Fruit fly (Drosophila melanogaster) whole organism, embryonic: ENCODE results near the gene CG43338.

Experiments used
- Abd-B ChIP-seq: fragments of 200-800 bp; sonication (Bioruptor generic); optimal IDR thresholded peaks from 2 replicates; lab custom pipeline; 2018; ENCODE audit warnings: missing biosample characterization, mild to moderate bottlenecking, missing genetic modification characterization, moderate library complexity
- Ada2b ChIP-seq: fragments of 200-800 bp; sonication (Bioruptor generic); IDR thresholded peaks from 2 replicates; pipeline ENCODE4 v1.3.6; 2022; ENCODE audit warnings: missing biosample characterization, missing genetic modification characterization
- B-H2 ChIP-seq: fragments of 200-800 bp; sonication (Bioruptor generic); optimal IDR thresholded peaks from 2 replicates; lab custom pipeline; 2018; ENCODE audit warnings: missing biosample characterization, mild to moderate bottlenecking, missing genetic modification characterization
- Bteb2 ChIP-seq: fragments of 200-800 bp; sonication (Bioruptor generic); optimal IDR thresholded peaks from 2 replicates; lab custom pipeline; 2016; ENCODE audit warnings: missing biosample characterization, missing genetic modification characterization
- CG10431 ChIP-seq: fragments of 200-800 bp; sonication (Bioruptor generic); optimal IDR thresholded peaks from 3 replicates; lab custom pipeline; 2018; ENCODE audit warnings: missing biosample characterization, mild to moderate bottlenecking, missing genetic modification characterization
- CG10979 ChIP-seq: fragments of 200-800 bp; sonication (Bioruptor generic); optimal IDR thresholded peaks from 2 replicates; lab custom pipeline; 2018; ENCODE audit warnings: missing biosample characterization, mild to moderate bottlenecking, missing genetic modification characterization, moderate library complexity
- CG11456 ChIP-seq: fragments of 200-800 bp; sonication (Bioruptor generic); IDR thresholded peaks from 3 replicates; pipeline ENCODE4 v1.3.6; 2022; ENCODE audit warnings: missing biosample characterization, missing genetic modification characterization
- CG11504 ChIP-seq: fragments of 200-800 bp; sonication (Bioruptor generic); optimal IDR thresholded peaks from 3 replicates; lab custom pipeline; 2019; ENCODE audit warnings: missing biosample characterization, mild to moderate bottlenecking, missing genetic modification characterization, moderate library complexity
- CG11696 ChIP-seq: fragments of 200-800 bp; sonication (Bioruptor generic); IDR thresholded peaks from 2 replicates; pipeline ENCODE4 v1.3.6; 2022; ENCODE audit warnings: missing biosample characterization, missing genetic modification characterization
- CG12219 ChIP-seq: fragments of 200-800 bp; sonication (Bioruptor generic); optimal IDR thresholded peaks from 3 replicates; lab custom pipeline; 2018; ENCODE audit warnings: missing biosample characterization, mild to moderate bottlenecking, missing genetic modification characterization
- CG12659 ChIP-seq: fragments of 200-800 bp; sonication (Bioruptor generic); optimal IDR thresholded peaks from 3 replicates; lab custom pipeline; 2017; ENCODE audit warnings: mild to moderate bottlenecking, missing biosample characterization, missing genetic modification reagents, missing genetic modification characterization
- CG12942 ChIP-seq: fragments of 200-800 bp; sonication (Bioruptor generic); optimal IDR thresholded peaks from 3 replicates; lab custom pipeline; 2016; ENCODE audit warnings: missing biosample characterization, missing genetic modification characterization
- CG1529 ChIP-seq: fragments of 200-800 bp; sonication (Bioruptor generic); optimal IDR thresholded peaks from 3 replicates; lab custom pipeline; 2018; ENCODE audit warnings: missing biosample characterization, missing genetic modification characterization
- CG2116 ChIP-seq: fragments of 200-800 bp; sonication (Bioruptor generic); optimal IDR thresholded peaks from 3 replicates; lab custom pipeline; 2018; ENCODE audit warnings: missing biosample characterization, mild to moderate bottlenecking, missing genetic modification characterization
- CG2678 ChIP-seq: fragments of 200-800 bp; sonication (Bioruptor generic); optimal IDR thresholded peaks from 3 replicates; lab custom pipeline; 2019; ENCODE audit warnings: missing biosample characterization, mild to moderate bottlenecking, missing genetic modification characterization, moderate library complexity
- CG42726 ChIP-seq: fragments of 200-800 bp; sonication (Bioruptor generic); IDR thresholded peaks from 2 replicates; pipeline ENCODE4 v1.3.6; 2022; ENCODE audit warnings: missing biosample characterization, missing genetic modification characterization; ENCODE audit not compliant: partially characterized antibody
- CG7372 ChIP-seq: fragments of 200-800 bp; sonication (Bioruptor generic); IDR thresholded peaks from 2 replicates; pipeline ENCODE4 v1.3.6; 2022; ENCODE audit warnings: missing biosample characterization, missing genetic modification characterization
- CG8388 ChIP-seq: fragments of 200-800 bp; sonication (Bioruptor generic); optimal IDR thresholded peaks from 2 replicates; lab custom pipeline; 2019; ENCODE audit warnings: missing biosample characterization, mild to moderate bottlenecking, missing genetic modification characterization, moderate library complexity
- D19A ChIP-seq: fragments of 200-800 bp; optimal IDR thresholded peaks from 3 replicates; lab custom pipeline; 2019; ENCODE audit warnings: missing biosample characterization, mild to moderate bottlenecking, missing genetic modification characterization, moderate library complexity
- H2.0 ChIP-seq: fragments of 200-800 bp; sonication (Bioruptor generic); IDR thresholded peaks from 2 replicates; pipeline ENCODE4 v1.3.6; 2022; ENCODE audit warnings: missing biosample characterization, missing genetic modification characterization
- HHEX ChIP-seq: fragments of 200-800 bp; sonication (Bioruptor generic); optimal IDR thresholded peaks from 3 replicates; lab custom pipeline; 2017; ENCODE audit warnings: missing biosample characterization, mild to moderate bottlenecking, missing genetic modification characterization, missing genetic modification reagents
- Hmx ChIP-seq: fragments of 200-800 bp; sonication (Bioruptor generic); optimal IDR thresholded peaks from 2 replicates; lab custom pipeline; 2016; ENCODE audit warnings: missing biosample characterization, missing genetic modification characterization
- MTF-1 ChIP-seq: fragments of 200-800 bp; sonication (Bioruptor generic); optimal IDR thresholded peaks from 2 replicates; lab custom pipeline; 2018; ENCODE audit warnings: missing biosample characterization, mild to moderate bottlenecking, missing genetic modification characterization, borderline replicate concordance
- Nf-YC ChIP-seq: fragments of 200-800 bp; optimal IDR thresholded peaks from 3 replicates; lab custom pipeline; 2019; ENCODE audit warnings: missing biosample characterization, mild to moderate bottlenecking, missing genetic modification characterization, moderate library complexity
- Opbp ChIP-seq: fragments of 200-800 bp; sonication (Bioruptor generic); IDR thresholded peaks from 3 replicates; pipeline ENCODE4 v1.3.6; 2022; ENCODE audit warnings: missing biosample characterization, missing genetic modification characterization; ENCODE audit not compliant: partially characterized antibody
- Sry-β ChIP-seq: fragments of 200-800 bp; sonication (Bioruptor generic); optimal IDR thresholded peaks from 2 replicates; lab custom pipeline; 2018; ENCODE audit warnings: missing biosample characterization, mild to moderate bottlenecking, missing genetic modification characterization, moderate library complexity
- Taf1 ChIP-seq: fragments of 200-800 bp; sonication (Bioruptor generic); IDR thresholded peaks from 2 replicates; pipeline ENCODE4 v1.3.6; 2022; ENCODE audit warnings: missing biosample characterization, missing genetic modification characterization
- Xrp1 ChIP-seq: fragments of 200-800 bp; sonication (Bioruptor generic); IDR thresholded peaks from 2 replicates; pipeline ENCODE4 v1.3.6; 2022; ENCODE audit warnings: missing biosample characterization, missing genetic modification characterization
- bab2 ChIP-seq: fragments of 200-800 bp; sonication (Bioruptor generic); optimal IDR thresholded peaks from 2 replicates; lab custom pipeline; 2016; ENCODE audit warnings: missing biosample characterization, missing genetic modification characterization
- bbx ChIP-seq: fragments of 200-800 bp; sonication (Bioruptor generic); IDR thresholded peaks from 2 replicates; pipeline ENCODE4 v1.3.6; 2022; ENCODE audit warnings: missing biosample characterization, missing genetic modification characterization; ENCODE audit not compliant: partially characterized antibody
- chif ChIP-seq, 2 experiments: fragments of 200-800 bp; sonication (Bioruptor generic); optimal IDR thresholded peaks; 3 replicates each; lab custom pipeline; 2016; ENCODE audit warnings: missing biosample characterization in 2 of 2, missing genetic modification characterization in 2 of 2
- crol ChIP-seq: fragments of 200-800 bp; sonication (Bioruptor generic); IDR thresholded peaks from 2 replicates; pipeline ENCODE4 v1.3.6; 2022; ENCODE audit warnings: missing biosample characterization, missing genetic modification characterization
- dati ChIP-seq: fragments of 200-800 bp; sonication (Bioruptor generic); IDR thresholded peaks from 2 replicates; pipeline ENCODE4 v1.3.6; 2022; ENCODE audit warnings: missing biosample characterization, missing genetic modification characterization
- exex ChIP-seq: fragments of 200-800 bp; sonication (Bioruptor generic); optimal IDR thresholded peaks from 4 replicates; lab custom pipeline; 2018; ENCODE audit warnings: missing biosample characterization, mild to moderate bottlenecking, missing genetic modification characterization, moderate library complexity
- gt ChIP-seq: fragments of 200-800 bp; sonication (Bioruptor generic); IDR thresholded peaks from 2 replicates; pipeline ENCODE4 v1.3.6; 2022; ENCODE audit warnings: missing biosample characterization, missing genetic modification characterization
- hkb ChIP-seq, 2 experiments: fragments of 200-800 bp in 1 of 2; fragments of >200 bp in 1 of 2; sonication (Bioruptor generic) in 1 of 2; IDR thresholded peaks in 1 of 2; optimal IDR thresholded peaks in 1 of 2; 2 replicates each; pipeline versions ENCODE4 v1.3.6 to Lab custom; 2017 to 2022; ENCODE audit warnings: missing biosample characterization in 1 of 2, missing genetic modification characterization in 1 of 2
- insv ChIP-seq, 2 experiments: fragments of 200-800 bp; sonication (Bioruptor generic); optimal IDR thresholded peaks; 3 replicates each; lab custom pipeline; 2016 to 2018; ENCODE audit warnings: missing biosample characterization in 2 of 2, missing genetic modification characterization in 2 of 2
- otp ChIP-seq: fragments of 200-800 bp; sonication (Bioruptor generic); IDR thresholded peaks from 3 replicates; pipeline ENCODE4, ENCODE4 v1.3.6; 2022; ENCODE audit warnings: missing biosample characterization, missing genetic modification characterization
- pfk ChIP-seq: fragments of 200-800 bp; sonication (Bioruptor generic); optimal IDR thresholded peaks from 2 replicates; lab custom pipeline; 2018; ENCODE audit warnings: missing biosample characterization, mild to moderate bottlenecking, missing genetic modification characterization, moderate library complexity
- prd ChIP-seq, 3 experiments: fragments of >200 bp in 2 of 3; fragments of 200-800 bp in 1 of 3; sonication (Bioruptor generic) in 1 of 3; optimal IDR thresholded peaks in 2 of 3; IDR thresholded peaks in 1 of 3; 2 replicates in 2 of 3; 3 replicates in 1 of 3; pipeline versions ENCODE4 v1.3.6 to Lab custom; 2017 to 2022; ENCODE audit warnings: missing biosample characterization in 1 of 3, missing genetic modification characterization in 1 of 3
- run ChIP-seq: fragments of 200-800 bp; sonication (Bioruptor generic); optimal IDR thresholded peaks from 3 replicates; lab custom pipeline; 2018; ENCODE audit warnings: missing biosample characterization, mild to moderate bottlenecking, missing genetic modification characterization
- salm ChIP-seq: fragments of 200-800 bp; sonication (Bioruptor generic); optimal IDR thresholded peaks from 2 replicates; lab custom pipeline; 2018; ENCODE audit warnings: missing biosample characterization, mild to moderate bottlenecking, missing genetic modification characterization
- sd ChIP-seq: fragments of 200-800 bp; sonication (Bioruptor generic); optimal IDR thresholded peaks from 3 replicates; lab custom pipeline; 2018; ENCODE audit warnings: missing biosample characterization, mild to moderate bottlenecking, missing genetic modification characterization, moderate library complexity
- sim ChIP-seq: fragments of 200-800 bp; sonication (Bioruptor generic); IDR thresholded peaks from 2 replicates; pipeline ENCODE4 v1.3.6; 2022; ENCODE audit warnings: missing biosample characterization, missing genetic modification characterization
- sima ChIP-seq: fragments of 200-800 bp; sonication (Bioruptor generic); optimal IDR thresholded peaks from 2 replicates; lab custom pipeline; 2016; ENCODE audit warnings: missing biosample characterization, missing genetic modification characterization
- sr ChIP-seq: fragments of 200-800 bp; sonication (Bioruptor generic); IDR thresholded peaks from 3 replicates; pipeline ENCODE4 v1.3.6; 2022; ENCODE audit warnings: missing biosample characterization, missing genetic modification characterization
- vfl ChIP-seq: fragments of 200-800 bp; sonication (Bioruptor generic); optimal IDR thresholded peaks from 2 replicates; lab custom pipeline; 2016; ENCODE audit warnings: missing biosample characterization, missing genetic modification characterization

Gene CG43338

dm6 chr2L:18702721-18703488 is 31.9 kb upstream of the CG43338 start, which contains the start of the genes CG10376 and CG10343 (continued):
- TF ChIP-seq CG2678 (tag; lab: Kevin White, UChicago) (peak; percentile 94), Sry-β (GFP tag; lab: Kevin White, UChicago) (peak; percentile 74), pfk (peak; percentile 27), hkb (optimal IDR thresholded peaks at IDR 0.05; lab: Kevin White, UChicago) (peak; percentile 22), hkb (GFP tag; IDR thresholded peaks at IDR 0.05; lab: Robert Waterston, UW) (peak; percentile 71), CG1529 (GFP tag; lab: Kevin White, UChicago) (peak; percentile 62), H2.0 (GFP tag; lab: Robert Waterston, UW) (peak; percentile 77), vfl (GFP tag; lab: Kevin White, UChicago) (peak; percentile 70), CG11696 (GFP tag; lab: Robert Waterston, UW) (0 out of 2 replicates have a peak, but pooled peaks have one; percentile 33), sd (tag; lab: Kevin White, UChicago) (peak; percentile 90), CG2116 (GFP tag; lab: Kevin White, UChicago) (peak; percentile 81), sima (GFP tag; lab: Kevin White, UChicago) (no peak), run (tag; lab: Kevin White, UChicago) (peak; percentile 66), Xrp1 (GFP tag; lab: Robert Waterston, UW) (peak; percentile 86), sr (no peak), Ada2b (peak; percentile 75), CG11456 (peak; percentile 76; the same call in 2 of the 3 replicates), D19A (tag; lab: Kevin White, UChicago) (peak; percentile 99), otp (GFP tag; lab: Robert Waterston, UW) (0 out of 3 replicates have a peak, but pooled peaks have one; percentile 25), prd (optimal IDR thresholded peaks at IDR 0.05; lab: Kevin White, UChicago) (no peak), prd (GFP tag; IDR thresholded peaks at IDR 0.05; lab: Robert Waterston, UW) (peak; percentile 93), dati (no peak), HHEX (GFP tag; lab: Kevin White, UChicago) (peak; percentile 77), Hmx (GFP tag; lab: Kevin White, UChicago) (no peak), MTF-1 (GFP tag; lab: Kevin White, UChicago) (no peak), Bteb2 (no peak), CG42726 (no peak; the same call in 1 of the 2 replicates), insv (GFP tag; optimal IDR thresholded peaks at IDR 0.05; lab: Kevin White, UChicago) (peak in 1 of 2 experiments; percentile 60), CG12942 (GFP tag; lab: Kevin White, UChicago) (peak; percentile 83), CG12219 (GFP tag; lab: Kevin White, UChicago) (peak; percentile 4), CG12659 (GFP tag; lab: Kevin White, UChicago) (peak; percentile 94), Opbp (peak; percentile 72; the same call in 2 of the 3 replicates), Abd-B (GFP tag; lab: Kevin White, UChicago) (peak; percentile 98), B-H2 (GFP tag; lab: Kevin White, UChicago) (peak; percentile 86), gt (GFP tag; lab: Robert Waterston, UW) (peak; percentile 57; the same call in 1 of the 2 replicates), CG10431 (peak; percentile 67), bab2 (peak; percentile 46), sim (GFP tag; lab: Robert Waterston, UW) (0 out of 2 replicates have a peak, but pooled peaks have one; percentile 41), CG8388 (GFP tag; lab: Kevin White, UChicago) (peak; percentile 85), CG10979 (tag; lab: Kevin White, UChicago) (peak; percentile 88), bbx (peak; percentile 84), CG7372 (GFP tag; lab: Robert Waterston, UW) (peak; percentile 84), Taf1 (GFP tag; lab: Robert Waterston, UW) (peak; percentile 62), CG11504 (tag; lab: Kevin White, UChicago) (peak; percentile 91), crol (GFP tag; lab: Robert Waterston, UW) (no peak), exex (tag; lab: Kevin White, UChicago) (peak; percentile 68), salm (peak; percentile 70), chif (GFP tag; optimal IDR thresholded peaks at IDR 0.05; lab: Kevin White, UChicago) (peak in 1 of 2 experiments; percentile 54), Nf-YC (peak; percentile 89)
